Fruit fly (Drosophila melanogaster): ENCODE data around the gene Tgi.
A peak's percentile ranks its signal among the peaks of the same experiment; 100 is the strongest.

Gene Tgi

DNA sequence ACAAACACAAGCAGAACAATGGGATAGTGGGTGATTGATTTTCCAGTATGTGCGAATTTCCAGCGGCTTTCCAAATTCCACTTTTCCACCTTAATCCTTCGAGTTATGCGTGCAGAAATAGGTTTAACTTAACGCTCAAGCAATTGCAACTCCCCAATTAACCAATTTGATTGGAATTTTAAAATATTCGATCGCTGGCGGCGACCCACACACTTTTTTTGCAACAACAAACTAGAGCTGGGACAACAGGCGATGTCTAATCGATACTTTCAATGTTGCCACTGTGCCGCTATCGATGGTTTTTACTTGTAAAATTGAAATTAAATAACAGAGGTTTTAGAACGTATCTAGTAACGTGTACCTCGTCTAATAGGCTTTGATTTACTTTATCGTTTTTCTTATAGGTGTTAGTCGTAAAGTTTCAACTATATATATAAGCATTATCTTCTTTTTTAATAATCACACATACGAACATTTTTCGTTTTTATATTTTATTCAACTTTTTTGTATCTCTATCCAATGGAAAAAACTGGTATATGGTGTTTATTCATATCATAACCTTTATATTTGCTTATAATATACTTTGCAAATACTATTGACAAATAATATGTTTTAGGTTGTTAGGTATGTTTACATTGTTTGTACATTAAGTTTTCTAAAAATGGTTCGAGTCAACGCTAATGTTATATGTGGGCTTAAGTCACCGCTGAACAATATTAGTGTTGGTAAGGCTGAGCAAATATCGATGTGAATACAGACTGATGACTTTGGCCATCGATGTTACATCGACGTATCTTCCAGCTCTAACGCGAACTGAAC lies at the start of gene Tgi, which contains the start of gene Abp1:
Gene Tgi, plus strand, starts transcription at position 757 of the 819 bp plus-strand sequence.
Gene Abp1, minus strand, starts transcription at position 240 of the 819 bp plus-strand sequence.
- TF ChIP-seq foxo (GFP tag; optimal IDR thresholded peaks at IDR 0.05) = peak in 1 of 2 experiments; percentile 26
- TF ChIP-seq fru (GFP tag; optimal IDR thresholded peaks at IDR 0.05) = peak; percentile 3
- TF ChIP-seq rgr (GFP tag; optimal IDR thresholded peaks at IDR 0.05) = peak; percentile 47
- no peak for TF ChIP-seq pan (optimal IDR thresholded peaks at IDR 0.05)
- TF ChIP-seq woc (GFP tag; optimal IDR thresholded peaks at IDR 0.05) = peak; percentile 14
- peak; percentile 65 for TF ChIP-seq Hnf4 (GFP tag; optimal IDR thresholded peaks at IDR 0.05)
- TF ChIP-seq brk (GFP tag; optimal IDR thresholded peaks at IDR 0.05) = peak; percentile 52
- TF ChIP-seq h (GFP tag; optimal IDR thresholded peaks at IDR 0.05) = peak; percentile 26
- TF ChIP-seq Rel (GFP tag; optimal IDR thresholded peaks at IDR 0.05) = no peak
- peak; percentile 5 for TF ChIP-seq Rel (tag; optimal IDR thresholded peaks at IDR 0.05)
- no peak for TF ChIP-seq GATAd (GFP tag; optimal IDR thresholded peaks at IDR 0.05)
- TF ChIP-seq Hr83 (GFP tag; optimal IDR thresholded peaks at IDR 0.05; ENCODE audit: poor library complexity, severe bottlenecking) = peak; percentile 61
- peak; percentile 11 for TF ChIP-seq dsf (GFP tag; optimal IDR thresholded peaks at IDR 0.05; ENCODE audit: borderline replicate concordance)
- peak; percentile 55 for TF ChIP-seq Jra (GFP tag; optimal IDR thresholded peaks at IDR 0.05)
- TF ChIP-seq CrebA (GFP tag; optimal IDR thresholded peaks at IDR 0.05; ENCODE audit: borderline replicate concordance) = no peak

DNA sequence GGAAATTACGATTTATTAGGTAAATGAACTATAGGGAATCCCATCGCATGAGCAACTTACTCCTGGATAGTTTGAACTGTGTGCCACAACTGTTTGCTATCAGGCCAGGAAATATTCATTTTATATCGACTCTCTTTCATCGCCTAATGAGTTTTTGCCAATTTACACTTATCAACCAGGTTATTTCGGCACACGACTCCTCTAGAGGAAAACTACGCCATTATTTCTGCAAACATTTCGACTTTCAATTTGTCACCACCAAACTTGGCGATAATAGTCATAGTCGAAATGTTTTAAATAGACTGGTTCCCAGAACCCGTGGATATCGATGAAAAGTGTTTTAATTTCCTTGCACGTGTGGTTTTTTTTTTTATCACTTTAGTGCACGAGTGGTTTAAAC lies 49.6 kb upstream of the Tgi start, which contains the start of gene CG10154:
Gene CG10154, minus strand, starts transcription at position 101 of the 400 bp plus-strand sequence.
- no peak for TF ChIP-seq HLH106 (tag; optimal IDR thresholded peaks at IDR 0.05)
- TF ChIP-seq dmrt93B (GFP tag; optimal IDR thresholded peaks at IDR 0.05) = no peak
- no peak for TF ChIP-seq Hnf4 (GFP tag; optimal IDR thresholded peaks at IDR 0.05)
- TF ChIP-seq GATAd (GFP tag; optimal IDR thresholded peaks at IDR 0.05) = no peak
- TF ChIP-seq Myc (optimal IDR thresholded peaks at IDR 0.05) = no peak
- TF ChIP-seq fru (GFP tag; optimal IDR thresholded peaks at IDR 0.05) = no peak
- TF ChIP-seq tai (GFP tag; optimal IDR thresholded peaks at IDR 0.05) = no peak
- TF ChIP-seq pan (optimal IDR thresholded peaks at IDR 0.05) = no peak
- TF ChIP-seq CrebA (GFP tag; optimal IDR thresholded peaks at IDR 0.05; ENCODE audit: borderline replicate concordance) = no peak
- no peak for TF ChIP-seq OdsH (GFP tag; optimal IDR thresholded peaks at IDR 0.05)

DNA sequence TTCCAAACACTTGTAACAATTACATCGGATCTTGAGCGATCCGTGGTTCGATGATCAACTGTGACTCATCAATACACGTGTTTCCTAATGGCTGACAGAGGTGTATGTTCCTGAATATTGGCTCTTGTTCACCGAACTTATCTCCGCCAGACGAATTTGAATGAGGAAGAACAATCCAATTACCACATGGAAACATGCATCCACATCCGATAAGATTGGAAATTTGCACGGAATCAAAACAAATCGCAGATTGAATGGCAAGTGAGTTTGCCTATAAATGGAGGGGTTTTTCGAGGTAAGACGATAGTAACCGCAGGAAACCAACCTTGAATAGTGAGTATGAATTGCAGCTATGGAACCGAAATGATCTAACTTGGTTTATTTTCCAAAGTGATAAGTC lies 48.9 kb upstream of the Tgi start, which contains the start of gene CG10725:
Gene CG10725, plus strand, starts transcription at position 301 of the 400 bp plus-strand sequence.
- no peak for TF ChIP-seq woc (GFP tag; optimal IDR thresholded peaks at IDR 0.05)
- no peak for TF ChIP-seq brk (GFP tag; optimal IDR thresholded peaks at IDR 0.05)
- TF ChIP-seq sage (GFP tag; optimal IDR thresholded peaks at IDR 0.05) = no peak
- TF ChIP-seq Dfd (GFP tag; optimal IDR thresholded peaks at IDR 0.05) = no peak
- TF ChIP-seq dsf (GFP tag; optimal IDR thresholded peaks at IDR 0.05; ENCODE audit: borderline replicate concordance) = no peak
- no peak for TF ChIP-seq Jra (GFP tag; optimal IDR thresholded peaks at IDR 0.05)
- no peak for TF ChIP-seq Rel (GFP tag; optimal IDR thresholded peaks at IDR 0.05)
- no peak for TF ChIP-seq Rel (tag; optimal IDR thresholded peaks at IDR 0.05)
- TF ChIP-seq Hr78 (GFP tag; optimal IDR thresholded peaks at IDR 0.05) = no peak
- no peak for TF ChIP-seq Myc (optimal IDR thresholded peaks at IDR 0.05)
- no peak for TF ChIP-seq usp (GFP tag; optimal IDR thresholded peaks at IDR 0.05)
- TF ChIP-seq sv (GFP tag; optimal IDR thresholded peaks at IDR 0.05) = no peak
- no peak for TF ChIP-seq pan (optimal IDR thresholded peaks at IDR 0.05)
- no peak for TF ChIP-seq Dif (GFP tag; optimal IDR thresholded peaks at IDR 0.05; ENCODE audit: partially characterized antibody)
- no peak for TF ChIP-seq fru (GFP tag; optimal IDR thresholded peaks at IDR 0.05)

DNA sequence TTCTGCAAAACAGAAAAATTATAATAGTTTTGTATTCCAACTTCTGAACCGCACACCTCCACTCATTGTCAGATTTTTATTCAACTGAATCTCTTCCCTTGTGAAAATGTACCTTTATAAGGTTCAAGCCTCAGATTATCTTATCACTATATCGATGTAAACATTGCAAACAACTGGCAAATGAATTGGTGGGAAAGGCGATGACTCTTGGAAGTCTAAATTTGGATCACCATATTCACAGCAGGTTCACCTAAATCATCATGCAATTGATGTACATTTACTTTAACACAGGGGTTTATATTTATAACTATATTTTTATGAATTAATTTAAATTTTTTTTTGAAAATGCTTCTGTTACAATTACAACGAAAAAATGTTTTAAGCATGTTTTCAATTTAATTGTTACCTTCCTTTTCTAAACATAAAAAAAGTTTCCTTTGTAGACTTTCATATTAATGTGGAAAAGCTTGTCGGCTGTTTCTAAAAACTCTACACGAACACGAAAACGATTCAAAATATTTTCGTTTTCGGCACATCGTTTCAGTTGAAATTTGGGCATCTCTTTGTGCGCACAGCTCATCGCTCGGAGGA lies 46.1 kb upstream of the Tgi start, which contains the start of the genes CG10140 and CG14109:
Gene CG10140, minus strand, starts transcription at position 101 of the 591 bp plus-strand sequence.
Gene CG14109, plus strand, starts transcription at position 541 of the 591 bp plus-strand sequence.
- no peak for TF ChIP-seq Abd-B (GFP tag; optimal IDR thresholded peaks at IDR 0.05)
- TF ChIP-seq dl (GFP tag; optimal IDR thresholded peaks at IDR 0.05; ENCODE audit: insufficient read depth in 1 of 2, partially characterized antibody in 2 of 2) = no peak
- TF ChIP-seq jim (GFP tag; optimal IDR thresholded peaks at IDR 0.05) = no peak
- no peak for TF ChIP-seq usp (GFP tag; optimal IDR thresholded peaks at IDR 0.05)
- TF ChIP-seq Hnf4 (GFP tag; optimal IDR thresholded peaks at IDR 0.05) = no peak
- TF ChIP-seq HLH106 (tag; optimal IDR thresholded peaks at IDR 0.05) = no peak
- TF ChIP-seq sage (GFP tag; optimal IDR thresholded peaks at IDR 0.05) = no peak
- no peak for TF ChIP-seq br (GFP tag; optimal IDR thresholded peaks at IDR 0.05)
- no peak for TF ChIP-seq fru (GFP tag; optimal IDR thresholded peaks at IDR 0.05)
- no peak for TF ChIP-seq CrebA (GFP tag; optimal IDR thresholded peaks at IDR 0.05; ENCODE audit: borderline replicate concordance)
- no peak for TF ChIP-seq Hr78 (GFP tag; optimal IDR thresholded peaks at IDR 0.05)

Data from whole organism, wandering third instar larva.